Fruit fly (Drosophila melanogaster) whole organism, wandering third instar larva: Measurements from ENCODE around the gene CG32278.

Experiments
- Abd-B ChIP-seq: fragments of >200 bp; optimal IDR thresholded peaks from 2 replicates; lab custom pipeline; 2017; ENCODE audit warnings: missing biosample characterization, missing genetic modification characterization
- CG9705 ChIP-seq: fragments of 200-800 bp; sonication (Bioruptor generic); optimal IDR thresholded peaks from 2 replicates; lab custom pipeline; 2018; ENCODE audit warnings: missing biosample characterization, mild to moderate bottlenecking, missing genetic modification characterization
- Hnf4 ChIP-seq: fragments of 200-800 bp; sonication (Bioruptor generic); optimal IDR thresholded peaks from 2 replicates; lab custom pipeline; 2016; ENCODE audit warnings: missing biosample characterization, mild to moderate bottlenecking, missing genetic modification characterization
- Hr78 ChIP-seq: fragments of >200 bp; optimal IDR thresholded peaks from 2 replicates; lab custom pipeline; 2017; ENCODE audit warnings: missing biosample characterization, missing genetic modification characterization
- Mio ChIP-seq: sonication (Bioruptor generic); optimal IDR thresholded peaks from 2 replicates; lab custom pipeline; 2016; ENCODE audit warnings: missing biosample characterization, missing genetic modification characterization
- N ChIP-seq: fragments of >200 bp; optimal IDR thresholded peaks from 2 replicates; lab custom pipeline; 2018; ENCODE audit warnings: missing biosample characterization, missing external identifiers, missing genetic modification characterization
- Rel ChIP-seq, 2 experiments: fragments of 200-800 bp; sonication (Bioruptor generic) in 1 of 2; optimal IDR thresholded peaks; 2 replicates in 1 of 2; 3 replicates in 1 of 2; lab custom pipeline; 2016 to 2019; ENCODE audit warnings: mild to moderate bottlenecking in 2 of 2, missing biosample characterization in 2 of 2, missing genetic modification characterization in 2 of 2, moderate library complexity in 1 of 2
- brk ChIP-seq: fragments of 200-800 bp; sonication (Bioruptor generic); optimal IDR thresholded peaks from 2 replicates; lab custom pipeline; 2016; ENCODE audit warnings: missing biosample characterization, mild to moderate bottlenecking, missing genetic modification characterization
- fru ChIP-seq: fragments of 200-800 bp; sonication (Bioruptor generic); optimal IDR thresholded peaks from 3 replicates; lab custom pipeline; 2016; ENCODE audit warnings: missing biosample characterization, mild to moderate bottlenecking, missing genetic modification characterization
- h ChIP-seq: fragments of 200-800 bp; sonication (Bioruptor generic); optimal IDR thresholded peaks from 3 replicates; lab custom pipeline; 2016; ENCODE audit warnings: missing biosample characterization, mild to moderate bottlenecking, missing genetic modification characterization
- jim ChIP-seq: fragments of 175-275, 200-325 bp; sonication (Bioruptor generic); optimal IDR thresholded peaks from 2 replicates; lab custom pipeline; 2016; ENCODE audit warnings: missing biosample characterization, mild to moderate bottlenecking, missing genetic modification characterization
- sage ChIP-seq: fragments of 200-800 bp; sonication (Bioruptor generic); optimal IDR thresholded peaks from 2 replicates; lab custom pipeline; 2016; ENCODE audit warnings: missing biosample characterization, mild to moderate bottlenecking, missing genetic modification characterization
- usp ChIP-seq: fragments of >200 bp; optimal IDR thresholded peaks from 2 replicates; lab custom pipeline; 2017; ENCODE audit warnings: missing biosample characterization, missing genetic modification characterization

DNA sequence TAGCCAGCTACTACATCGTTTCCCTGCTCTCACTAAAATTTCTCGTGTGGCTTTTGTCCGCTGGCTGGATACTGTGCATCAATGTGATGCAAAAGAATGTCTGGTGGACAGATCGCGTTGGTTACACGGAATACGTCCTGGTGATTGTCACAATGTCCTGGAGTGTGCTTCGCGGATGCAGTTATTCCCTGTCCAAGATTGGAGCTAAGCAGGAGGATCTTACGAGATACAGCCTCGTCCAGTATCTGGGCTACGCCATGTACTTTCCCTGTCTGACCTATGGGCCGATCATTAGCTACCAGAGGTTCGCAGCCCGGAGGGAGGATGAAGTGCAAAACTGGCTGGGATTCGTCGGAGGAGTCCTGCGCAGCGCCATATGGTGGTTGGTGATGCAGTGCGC is 6.5 kb upstream of the CG32278 start:
- TF ChIP-seq Rel (GFP tag; optimal IDR thresholded peaks at IDR 0.05; lab: Kevin White, UChicago) (no peak), Rel (tag; optimal IDR thresholded peaks at IDR 0.05; lab: Kevin White, UChicago) (no peak), usp (GFP tag; lab: Kevin White, UChicago) (no peak), Mio (GFP tag; lab: Kevin White, UChicago) (no peak), brk (no peak), N (GFP tag; lab: Kevin White, UChicago) (no peak), fru (GFP tag; lab: Kevin White, UChicago) (no peak), h (no peak), Abd-B (no peak), jim (GFP tag; lab: Kevin White, UChicago) (no peak), Hnf4 (GFP tag; lab: Kevin White, UChicago) (no peak), sage (GFP tag; lab: Kevin White, UChicago) (no peak), CG9705 (GFP tag; lab: Kevin White, UChicago) (no peak), Hr78 (GFP tag; lab: Kevin White, UChicago) (no peak)
